Fruit fly (Drosophila melanogaster): ENCODE results near the gene Pex16.

Pex16 gene

DNA sequence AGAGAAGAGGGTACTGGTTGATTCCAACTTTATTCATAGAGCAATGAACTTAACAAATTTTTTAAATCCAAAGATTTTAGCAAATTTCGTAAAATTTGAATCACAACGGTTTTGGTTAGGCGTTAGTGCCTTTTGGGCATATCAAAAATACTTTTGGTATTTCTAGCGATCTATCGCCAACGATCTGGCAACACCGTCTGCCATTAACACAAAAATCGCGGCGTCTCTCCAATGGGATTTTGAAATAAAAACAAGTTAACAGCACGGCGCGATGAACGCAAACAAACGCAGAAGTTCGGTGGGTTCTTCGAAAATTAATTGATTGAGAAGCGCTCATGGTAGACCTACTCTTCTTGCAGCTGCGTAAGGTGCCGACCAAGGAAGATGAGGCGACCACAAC, 22.1 kb upstream of the Pex16 start, which contains the start of gene Spc105R:
Gene Spc105R (plus strand): TSS at position 203 of the 400 bp plus-strand sequence.
- TF ChIP-seq Myc (optimal IDR thresholded peaks at IDR 0.05) (no peak), Hr78 (GFP tag; optimal IDR thresholded peaks at IDR 0.05) (no peak), Sp1 (GFP tag; optimal IDR thresholded peaks at IDR 0.05) (no peak), lola (GFP tag; optimal IDR thresholded peaks at IDR 0.05) (no peak), CG32264 (GFP tag; optimal IDR thresholded peaks at IDR 0.05) (no peak), Hnf4 (GFP tag; optimal IDR thresholded peaks at IDR 0.05) (no peak), Jra (GFP tag; optimal IDR thresholded peaks at IDR 0.05) (no peak), jim (GFP tag; optimal IDR thresholded peaks at IDR 0.05) (no peak), woc (GFP tag; optimal IDR thresholded peaks at IDR 0.05) (no peak), ey (GFP tag; optimal IDR thresholded peaks at IDR 0.05) (no peak), Abd-B (GFP tag; optimal IDR thresholded peaks at IDR 0.05) (no peak), dmrt93B (GFP tag; optimal IDR thresholded peaks at IDR 0.05) (no peak)

DNA sequence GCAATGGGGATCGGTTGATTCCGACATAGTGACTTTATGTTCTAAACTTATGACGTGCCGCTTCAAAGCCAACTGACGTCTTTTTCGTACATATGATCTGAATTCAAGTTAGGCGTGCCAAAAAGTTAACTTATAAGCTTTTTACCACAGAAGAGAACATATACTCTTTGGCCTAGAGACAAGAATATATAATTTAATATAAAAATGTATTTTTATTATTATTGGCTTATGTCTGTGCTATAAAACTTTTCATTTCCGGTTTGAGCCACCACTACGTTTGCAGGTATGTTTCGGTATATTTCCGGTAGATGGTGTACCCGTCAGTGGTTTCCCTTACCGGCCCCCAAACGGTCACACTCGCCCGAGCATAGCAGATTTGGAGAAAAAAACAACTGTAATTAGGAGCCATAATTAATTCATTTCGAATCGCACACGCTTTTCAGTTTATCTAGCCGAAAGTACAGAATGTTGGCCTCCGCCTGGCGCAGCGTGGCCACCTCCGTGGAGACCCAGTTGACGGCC, 20.3 kb upstream of the Pex16 start, which contains the start of the genes CG3698 and tzn:
Gene CG3698 (minus strand): TSS at position 51 of the 522 bp plus-strand sequence.
Gene tzn (plus strand): TSS at position 321 of the 522 bp plus-strand sequence.
- TF ChIP-seq N (GFP tag; optimal IDR thresholded peaks at IDR 0.05) (no peak), CG9705 (GFP tag; optimal IDR thresholded peaks at IDR 0.05) (peak; percentile 95), Hr78 (GFP tag; optimal IDR thresholded peaks at IDR 0.05) (no peak), GATAd (GFP tag; optimal IDR thresholded peaks at IDR 0.05) (no peak), CrebA (GFP tag; optimal IDR thresholded peaks at IDR 0.05; ENCODE audit: borderline replicate concordance) (no peak), HLH106 (tag; optimal IDR thresholded peaks at IDR 0.05) (peak; percentile 85), Sp1 (GFP tag; optimal IDR thresholded peaks at IDR 0.05) (peak; percentile 85), woc (GFP tag; optimal IDR thresholded peaks at IDR 0.05) (no peak), OdsH (GFP tag; optimal IDR thresholded peaks at IDR 0.05) (peak; percentile 83), Abd-B (GFP tag; optimal IDR thresholded peaks at IDR 0.05) (no peak), Hnf4 (GFP tag; optimal IDR thresholded peaks at IDR 0.05) (no peak), usp (GFP tag; optimal IDR thresholded peaks at IDR 0.05) (no peak), Dif (GFP tag; optimal IDR thresholded peaks at IDR 0.05; ENCODE audit: partially characterized antibody) (no peak), Dfd (GFP tag; optimal IDR thresholded peaks at IDR 0.05) (no peak), dmrt93B (GFP tag; optimal IDR thresholded peaks at IDR 0.05) (peak; percentile 97), psq (GFP tag; optimal IDR thresholded peaks at IDR 0.05) (peak; percentile 70), fru (GFP tag; optimal IDR thresholded peaks at IDR 0.05) (no peak), sv (GFP tag; optimal IDR thresholded peaks at IDR 0.05) (peak; percentile 78), Jra (GFP tag; optimal IDR thresholded peaks at IDR 0.05) (no peak), br (GFP tag; optimal IDR thresholded peaks at IDR 0.05) (no peak), Hr83 (GFP tag; optimal IDR thresholded peaks at IDR 0.05; ENCODE audit: poor library complexity, severe bottlenecking) (peak; percentile 95), tai (GFP tag; optimal IDR thresholded peaks at IDR 0.05) (no peak), rgr (GFP tag; optimal IDR thresholded peaks at IDR 0.05) (peak; percentile 94), pan (optimal IDR thresholded peaks at IDR 0.05) (no peak), Rel (GFP tag; optimal IDR thresholded peaks at IDR 0.05) (peak; percentile 17), Rel (tag; optimal IDR thresholded peaks at IDR 0.05) (peak; percentile 85), brk (GFP tag; optimal IDR thresholded peaks at IDR 0.05) (no peak), lola (GFP tag; optimal IDR thresholded peaks at IDR 0.05) (no peak), h (GFP tag; optimal IDR thresholded peaks at IDR 0.05) (no peak), foxo (GFP tag; optimal IDR thresholded peaks at IDR 0.05) (no peak), Myc (optimal IDR thresholded peaks at IDR 0.05) (peak; percentile 43), ey (GFP tag; optimal IDR thresholded peaks at IDR 0.05) (no peak), Mio (GFP tag; optimal IDR thresholded peaks at IDR 0.05) (no peak), sage (GFP tag; optimal IDR thresholded peaks at IDR 0.05) (no peak)

DNA sequence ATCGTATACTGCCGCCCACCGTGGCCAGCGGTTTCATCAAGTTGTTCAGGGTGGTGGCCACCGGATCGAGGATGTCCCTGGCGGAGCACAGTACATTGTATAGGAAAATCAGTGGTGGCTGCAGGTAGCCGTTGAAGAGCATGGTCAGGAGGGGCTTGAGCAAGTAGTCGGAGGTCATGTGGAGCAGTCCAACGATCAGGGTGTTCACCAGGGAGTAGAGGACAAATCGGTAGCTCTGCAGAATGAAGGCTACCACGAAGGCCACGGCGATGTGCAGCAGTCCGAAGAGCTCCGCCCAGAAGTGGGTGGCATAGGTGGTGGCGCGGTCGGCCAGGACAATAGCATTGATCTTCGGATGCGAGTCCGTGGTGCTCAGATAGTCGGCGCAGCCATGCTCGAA, 19.3 kb upstream of the Pex16 start:
- no peak for TF ChIP-seq dmrt93B (GFP tag; optimal IDR thresholded peaks at IDR 0.05)
- no peak for TF ChIP-seq Myc (optimal IDR thresholded peaks at IDR 0.05)
- no peak for TF ChIP-seq sage (GFP tag; optimal IDR thresholded peaks at IDR 0.05)
- TF ChIP-seq fru (GFP tag; optimal IDR thresholded peaks at IDR 0.05): no peak
- no peak for TF ChIP-seq h (GFP tag; optimal IDR thresholded peaks at IDR 0.05)
- no peak for TF ChIP-seq lola (GFP tag; optimal IDR thresholded peaks at IDR 0.05)
- no peak for TF ChIP-seq Mio (GFP tag; optimal IDR thresholded peaks at IDR 0.05)
- no peak for TF ChIP-seq OdsH (GFP tag; optimal IDR thresholded peaks at IDR 0.05)
- no peak for TF ChIP-seq CG9705 (GFP tag; optimal IDR thresholded peaks at IDR 0.05)
- TF ChIP-seq brk (GFP tag; optimal IDR thresholded peaks at IDR 0.05): no peak
- TF ChIP-seq dl (GFP tag; optimal IDR thresholded peaks at IDR 0.05; ENCODE audit: insufficient read depth in 1 of 2, partially characterized antibody in 2 of 2): no peak

All from whole organism, wandering third instar larva.